Worm (Caenorhabditis elegans) whole organism, L4 larva: ENCODE results near the gene txt-11.
A peak's percentile ranks its signal among the peaks of the same experiment; 100 is the strongest.

ENCODE experiments used
- F49E8.2 ChIP-seq: sonication (generic microtip); optimal IDR thresholded peaks from 2 replicates; lab custom pipeline; 2016; ENCODE audit warnings: missing compliant biosample characterization, mild to moderate bottlenecking, missing genetic modification characterization, borderline replicate concordance
- T20F7.1 ChIP-seq: fragments of 200-800 bp; sonication (Bioruptor generic); optimal IDR thresholded peaks from 2 replicates; lab custom pipeline; 2018; ENCODE audit warnings: mild to moderate bottlenecking, missing genetic modification characterization, missing compliant biosample characterization
- Y105C5A.15 ChIP-seq: fragments of 200-800 bp; sonication (Bioruptor generic); IDR thresholded peaks from 2 replicates; pipeline ENCODE4 v1.3.6; 2022; ENCODE audit warnings: missing genetic modification characterization, missing compliant biosample characterization
- aha-1 ChIP-seq: fragments of 150-350 bp; peaks from one replicate; lab custom pipeline; 2014; ENCODE audit warnings: missing biosample characterization, missing genetic modification characterization
- ceh-44 ChIP-seq: fragments of 200-800 bp; sonication (Bioruptor generic); IDR thresholded peaks from 2 replicates; pipeline ENCODE4 v1.3.6; 2022; ENCODE audit warnings: missing genetic modification reagents, missing genetic modification characterization, missing compliant biosample characterization
- ces-1 ChIP-seq: fragments of 150-350 bp; sonication (generic microtip); optimal IDR thresholded peaks from 4 replicates; lab custom pipeline; 2014; ENCODE audit warnings: missing biosample characterization, missing genetic modification reagents, missing genetic modification characterization
- ctbp-1 ChIP-seq: fragments of 200-800 bp; sonication (Bioruptor generic); IDR thresholded peaks from 2 replicates; pipeline ENCODE4 v1.3.6; 2022; ENCODE audit warnings: missing genetic modification reagents, missing genetic modification characterization, missing compliant biosample characterization
- daf-8 ChIP-seq: fragments of 200-800 bp; sonication (Bioruptor generic); IDR thresholded peaks from 2 replicates; pipeline ENCODE4 v1.3.6; 2022; ENCODE audit warnings: missing genetic modification characterization, missing compliant biosample characterization
- dve-1 ChIP-seq: sonication (generic microtip); optimal IDR thresholded peaks from 2 replicates; lab custom pipeline; 2017; ENCODE audit warnings: antibody characterized with exemption, mild to moderate bottlenecking, missing genetic modification characterization, missing compliant biosample characterization; ENCODE audit not compliant: insufficient read depth
- egl-43 ChIP-seq: fragments of 200-800 bp; sonication (Bioruptor generic); IDR thresholded peaks from 2 replicates; pipeline ENCODE4 v1.3.6; 2022; ENCODE audit warnings: missing genetic modification reagents, missing genetic modification characterization, missing compliant biosample characterization
- fkh-10 ChIP-seq: fragments of 150-350 bp; optimal IDR thresholded peaks from 2 replicates; lab custom pipeline; 2014; ENCODE audit warnings: missing biosample characterization, missing genetic modification reagents, missing genetic modification characterization
- gei-8 ChIP-seq: fragments of 200-800 bp; sonication (Bioruptor generic); optimal IDR thresholded peaks from 2 replicates; lab custom pipeline; 2018; ENCODE audit warnings: mild to moderate bottlenecking, missing genetic modification characterization, missing compliant biosample characterization
- lin-15B ChIP-seq: fragments of 150-350 bp; sonication (generic microtip); optimal IDR thresholded peaks from 3 replicates; lab custom pipeline; 2014; ENCODE audit warnings: missing biosample characterization, missing genetic modification characterization
- lir-3 ChIP-seq: sonication (generic microtip); optimal IDR thresholded peaks from 2 replicates; lab custom pipeline; 2016; ENCODE audit warnings: mild to moderate bottlenecking, missing genetic modification characterization, missing compliant biosample characterization
- madf-5 ChIP-seq, 2 experiments: fragments of 200-800 bp; sonication (Bioruptor generic); IDR thresholded peaks; 2 replicates each; pipeline ENCODE4 v1.3.6; 2022; ENCODE audit warnings: missing compliant biosample characterization in 2 of 2, missing genetic modification characterization in 2 of 2
- mxl-2 ChIP-seq: fragments of 200-800 bp; sonication (Bioruptor generic); conservative IDR thresholded peaks from 2 replicates; pipeline ENCODE4 v1.3.6; 2022; ENCODE audit warnings: missing genetic modification reagents, missing genetic modification characterization, missing compliant biosample characterization
- nhr-77 ChIP-seq: fragments of 150-350 bp; optimal IDR thresholded peaks from 2 replicates; lab custom pipeline; 2014; ENCODE audit warnings: missing biosample characterization, missing genetic modification characterization
- pha-4 ChIP-seq, 2 experiments: fragments of 150-350 bp in 1 of 2; fragments of 200-800 bp in 1 of 2; sonication (Bioruptor generic) in 1 of 2; IDR thresholded peaks in 1 of 2; optimal IDR thresholded peaks in 1 of 2; 2 replicates each; pipeline versions ENCODE4 v1.3.6 to Lab custom; 2014 to 2022; ENCODE audit warnings: missing genetic modification characterization in 2 of 2, missing genetic modification reagents in 2 of 2, missing biosample characterization in 1 of 2, missing compliant biosample characterization in 1 of 2
- php-3 ChIP-seq: fragments of 200-800 bp; sonication (Bioruptor generic); IDR thresholded peaks from 2 replicates; pipeline ENCODE4 v1.3.6; 2022; ENCODE audit warnings: missing genetic modification reagents, missing genetic modification characterization, missing compliant biosample characterization
- set-16 ChIP-seq: fragments of 200-800 bp; sonication (Bioruptor generic); IDR thresholded peaks from 2 replicates; pipeline ENCODE4 v1.3.6; 2022; ENCODE audit warnings: missing genetic modification reagents, missing genetic modification characterization, missing compliant biosample characterization
- skn-1 ChIP-seq: fragments of 150-350 bp; optimal IDR thresholded peaks from 2 replicates; lab custom pipeline; 2014; ENCODE audit warnings: missing biosample characterization, missing genetic modification characterization
- spr-1 ChIP-seq: sonication (generic microtip); optimal IDR thresholded peaks from 2 replicates; lab custom pipeline; 2016; ENCODE audit warnings: mild to moderate bottlenecking, missing genetic modification characterization, missing compliant biosample characterization
- tra-1 ChIP-seq: fragments of 200-800 bp; sonication (Bioruptor generic); IDR thresholded peaks from 2 replicates; pipeline ENCODE4 v1.3.6; 2022; ENCODE audit warnings: missing genetic modification reagents, missing genetic modification characterization, missing compliant biosample characterization
- unc-62 ChIP-seq, 3 experiments: fragments of 150-350 bp in 1 of 3; sonication (generic microtip); optimal IDR thresholded peaks in 2 of 3; peaks in 1 of 3; 1 replicate in 1 of 3; 2 replicates in 2 of 3; lab custom pipeline; 2014 to 2017; ENCODE audit warnings: missing biosample characterization in 3 of 3, missing genetic modification characterization in 3 of 3, missing genetic modification reagents in 3 of 3, missing genotype in 1 of 3
- ztf-11 ChIP-seq: fragments of 150-350 bp; optimal IDR thresholded peaks from 2 replicates; lab custom pipeline; 2014; ENCODE audit warnings: missing biosample characterization, missing genetic modification characterization
- ztf-7 ChIP-seq: fragments of 150-350 bp; optimal IDR thresholded peaks from 2 replicates; lab custom pipeline; 2014; ENCODE audit warnings: missing biosample characterization, missing genetic modification characterization

Gene txt-11

ce11 chrV:3445090-3445832 is 32.2 kb downstream of the txt-11 start:
- TF ChIP-seq mxl-2 (GFP tag; lab: Robert Waterston, UW) (no peak), unc-62 (GFP tag; optimal IDR thresholded peaks at IDR 0.05 in 1 of 2; lab: Kevin White, UChicago) (peak in 1 of 2 experiments; percentile 83), unc-62 (tag; optimal IDR thresholded peaks at IDR 0.05; lab: Kevin White, UChicago) (no peak), aha-1 (tag; lab: Kevin White, UChicago) (no peak), lin-15B (tag; lab: Kevin White, UChicago) (no peak)

DNA sequence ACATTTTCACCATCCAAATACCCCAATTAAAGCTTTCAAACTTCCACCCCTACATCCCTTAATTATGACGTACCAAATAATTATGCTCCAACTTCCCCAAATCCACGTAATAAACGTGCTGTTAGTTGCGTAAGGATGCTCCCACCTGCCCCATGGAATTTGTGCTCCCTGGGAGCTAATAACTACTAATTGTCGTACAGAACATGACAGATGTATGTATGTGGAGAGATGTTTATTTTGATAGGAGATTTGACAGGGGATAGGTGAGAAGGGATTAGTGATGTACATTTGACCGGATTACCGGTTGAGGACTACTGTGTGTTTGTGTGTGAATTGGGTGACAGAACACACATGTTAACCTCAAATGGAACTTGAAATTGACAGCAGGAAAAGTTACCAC is 36.7 kb downstream of the txt-11 start:
- no peak for TF ChIP-seq ctbp-1
- TF ChIP-seq skn-1 = no peak
- TF ChIP-seq gei-8 (GFP tag; lab: Kevin White, UChicago) = no peak
- TF ChIP-seq unc-62 (GFP tag; optimal IDR thresholded peaks at IDR 0.05 in 1 of 2; lab: Kevin White, UChicago) = no peak
- no peak for TF ChIP-seq unc-62 (tag; optimal IDR thresholded peaks at IDR 0.05; lab: Kevin White, UChicago)
- TF ChIP-seq madf-5 (GFP tag; IDR thresholded peaks at IDR 0.05; lab: Robert Waterston, UW) = no peak
- no peak for TF ChIP-seq pha-4 (GFP tag; IDR thresholded peaks at IDR 0.05; lab: Robert Waterston, UW)
- TF ChIP-seq pha-4 (tag; optimal IDR thresholded peaks at IDR 0.05; lab: Kevin White, UChicago) = no peak
- no peak for TF ChIP-seq egl-43 (GFP tag; lab: Robert Waterston, UW)
- TF ChIP-seq php-3 (GFP tag; lab: Robert Waterston, UW) = no peak
- TF ChIP-seq dve-1 = no peak
- TF ChIP-seq ztf-11 (tag; lab: Kevin White, UChicago) = no peak
- TF ChIP-seq ceh-44 (GFP tag; lab: Robert Waterston, UW) = no peak
- TF ChIP-seq spr-1 (tag; lab: Kevin White, UChicago) = no peak

DNA sequence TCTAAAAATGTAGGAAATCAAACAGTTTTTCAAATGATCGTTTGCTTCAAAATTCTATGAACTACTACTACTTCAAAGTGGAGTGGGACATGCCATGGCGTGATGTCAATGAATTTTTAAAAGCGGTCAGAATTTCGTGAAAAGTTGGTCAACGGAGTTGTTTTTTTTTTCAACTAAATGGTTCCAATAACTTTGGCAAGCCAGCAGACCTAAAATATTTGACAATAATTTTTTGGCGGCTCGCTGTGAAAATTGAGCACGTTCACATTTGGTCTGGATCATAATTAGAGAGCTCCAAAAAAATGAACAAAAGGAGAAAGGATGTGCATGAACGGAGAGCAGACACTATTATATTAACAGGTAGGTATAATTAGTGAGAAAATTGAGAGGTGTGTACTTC is 37.2 kb downstream of the txt-11 start:
- TF ChIP-seq unc-62 (GFP tag; optimal IDR thresholded peaks at IDR 0.05 in 1 of 2; lab: Kevin White, UChicago) = peak in 1 of 2 experiments; percentile 91
- no peak for TF ChIP-seq unc-62 (tag; optimal IDR thresholded peaks at IDR 0.05; lab: Kevin White, UChicago)
- peak; percentile 70 for TF ChIP-seq aha-1 (tag; lab: Kevin White, UChicago)
- no peak for TF ChIP-seq F49E8.2 (tag; lab: Kevin White, UChicago)

DNA sequence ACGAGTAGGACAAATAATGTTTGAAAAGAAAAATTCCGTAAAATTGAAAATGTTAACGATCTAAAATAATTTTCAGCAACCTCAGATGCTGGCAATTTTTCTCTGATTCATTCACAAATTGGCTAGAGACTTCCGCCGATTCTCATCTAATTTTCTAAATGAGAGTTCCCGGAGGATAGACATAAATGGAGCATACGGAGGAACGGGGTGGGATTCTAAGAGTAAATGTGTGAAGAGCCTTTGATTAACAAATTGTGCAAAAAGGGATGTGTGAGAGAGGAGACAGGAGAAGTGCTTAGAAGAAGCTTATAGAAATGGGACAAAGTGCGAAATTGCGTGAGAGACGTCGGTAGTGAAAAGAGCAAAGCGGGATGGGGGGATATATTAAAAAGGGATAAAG is 38.5 kb downstream of the txt-11 start:
- TF ChIP-seq lir-3 (tag; lab: Kevin White, UChicago) (no peak), unc-62 (GFP tag; optimal IDR thresholded peaks at IDR 0.05 in 1 of 2; lab: Kevin White, UChicago) (peak in 1 of 2 experiments; percentile 10), unc-62 (tag; optimal IDR thresholded peaks at IDR 0.05; lab: Kevin White, UChicago) (no peak), ztf-7 (tag; lab: Kevin White, UChicago) (no peak), aha-1 (tag; lab: Kevin White, UChicago) (no peak), fkh-10 (GFP tag; lab: Kevin White, UChicago) (peak; percentile 21)

- no peak for TF ChIP-seq Y105C5A.15 (GFP tag; lab: Robert Waterston, UW)
- no peak for TF ChIP-seq daf-8
- no peak for TF ChIP-seq T20F7.1
- TF ChIP-seq ces-1 = peak; percentile 58
- TF ChIP-seq fkh-10 (GFP tag; lab: Kevin White, UChicago) = peak; percentile 7
Observed at ce11 chrV:3452489-3452888, 39.4 kb downstream of the txt-11 start.

DNA sequence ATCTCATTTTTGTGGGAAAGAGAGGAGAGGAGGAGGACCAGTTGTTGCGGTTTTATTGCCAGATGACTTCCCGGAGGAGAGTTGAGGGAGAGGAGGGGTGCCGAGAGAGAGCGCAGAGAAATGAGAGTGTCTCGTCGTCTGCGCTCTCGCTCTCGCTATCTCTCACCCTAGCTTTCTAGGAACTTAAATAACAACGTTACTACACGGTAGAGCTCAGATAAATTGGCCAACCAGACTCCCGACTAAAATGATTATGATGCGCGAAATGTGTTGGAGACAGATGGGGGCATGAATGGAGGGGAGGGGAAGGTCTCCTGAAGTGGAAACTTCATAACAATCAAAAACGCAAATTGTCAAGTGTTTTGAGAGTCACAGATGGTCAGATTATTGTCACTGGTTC is 41.5 kb downstream of the txt-11 start:
- TF ChIP-seq ces-1 (no peak), F49E8.2 (tag; lab: Kevin White, UChicago) (no peak), tra-1 (GFP tag; lab: Robert Waterston, UW) (no peak), set-16 (GFP tag; lab: Robert Waterston, UW) (peak; percentile 37; the same call in 1 of the 2 replicates), nhr-77 (tag; lab: Kevin White, UChicago) (no peak), unc-62 (GFP tag; optimal IDR thresholded peaks at IDR 0.05 in 1 of 2; lab: Kevin White, UChicago) (peak in 1 of 2 experiments; percentile 54), unc-62 (tag; optimal IDR thresholded peaks at IDR 0.05; lab: Kevin White, UChicago) (no peak), aha-1 (tag; lab: Kevin White, UChicago) (peak; percentile 71)
